Worm (Caenorhabditis elegans) whole organism, L3 larva: ENCODE data around the gene F45D3.1.

Source experiments
- jun-1 ChIP-seq: fragments of 150-350 bp; optimal IDR thresholded peaks from 2 replicates; lab custom pipeline; 2014; ENCODE audit warnings: missing biosample characterization, missing genetic modification reagents, missing genetic modification characterization
- lin-15B ChIP-seq: fragments of 150-350 bp; optimal IDR thresholded peaks from 2 replicates; lab custom pipeline; 2014; ENCODE audit warnings: missing biosample characterization, missing genetic modification characterization
- nhr-77 ChIP-seq: fragments of 150-350 bp; optimal IDR thresholded peaks from 2 replicates; lab custom pipeline; 2014; ENCODE audit warnings: missing biosample characterization, missing genetic modification characterization
- unc-62 ChIP-seq: fragments of 150-350 bp; sonication (generic microtip); optimal IDR thresholded peaks from 4 replicates; lab custom pipeline; 2014; ENCODE audit warnings: missing biosample characterization, missing genetic modification reagents, missing genetic modification characterization

DNA sequence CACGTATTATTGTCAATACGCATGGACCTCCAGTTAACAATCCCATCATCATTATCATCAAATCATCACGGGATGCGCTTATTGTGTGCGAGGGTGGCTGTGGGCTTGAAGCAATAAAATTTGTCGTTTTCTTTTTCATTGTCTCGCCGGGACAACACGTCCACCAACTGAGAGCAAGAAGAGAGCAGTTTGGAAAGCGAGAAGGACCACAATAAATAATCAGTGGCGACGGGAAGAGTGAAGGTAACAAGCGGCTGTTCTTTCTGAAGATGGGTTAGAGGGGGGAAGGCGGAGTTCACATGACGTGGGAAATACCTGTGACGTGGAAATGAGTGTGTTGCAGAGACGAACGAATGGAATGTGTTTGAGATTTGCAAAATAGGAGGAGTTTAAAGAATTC, 8.1 kb upstream of the F45D3.1 start:
- TF ChIP-seq nhr-77 (tag; lab: Kevin White, UChicago) (no peak), lin-15B (no peak), unc-62 (GFP tag; lab: Kevin White, UChicago) (no peak), jun-1 (tag; lab: Kevin White, UChicago) (no peak)
